Fruit fly (Drosophila melanogaster) whole organism, embryonic: ENCODE results near the gene CG42579.

Experiments
- Atf6 ChIP-seq: fragments of 200-800 bp; sonication (Bioruptor generic); IDR thresholded peaks from 2 replicates; pipeline ENCODE4 v1.3.6; 2022; ENCODE audit warnings: missing biosample characterization, missing genetic modification characterization
- B-H2 ChIP-seq: fragments of 200-800 bp; sonication (Bioruptor generic); optimal IDR thresholded peaks from 2 replicates; lab custom pipeline; 2018; ENCODE audit warnings: missing biosample characterization, mild to moderate bottlenecking, missing genetic modification characterization
- CG11695 ChIP-seq: fragments of 200-800 bp; sonication (Bioruptor generic); IDR thresholded peaks from 3 replicates; pipeline ENCODE4 v1.3.6; 2022; ENCODE audit warnings: missing biosample characterization, missing genetic modification characterization
- CG12391 ChIP-seq: fragments of 200-800 bp; sonication (Bioruptor generic); optimal IDR thresholded peaks from 3 replicates; lab custom pipeline; 2018; ENCODE audit warnings: missing biosample characterization, mild to moderate bottlenecking, missing genetic modification characterization, moderate library complexity
- CG12744 ChIP-seq: fragments of 200-800 bp; sonication (Bioruptor generic); optimal IDR thresholded peaks from 2 replicates; lab custom pipeline; 2016; ENCODE audit warnings: missing biosample characterization, missing genetic modification characterization
- CG13624 ChIP-seq: fragments of 200-800 bp; sonication (Bioruptor generic); optimal IDR thresholded peaks from 2 replicates; lab custom pipeline; 2016; ENCODE audit warnings: missing biosample characterization, missing genetic modification characterization
- CG14710 ChIP-seq: fragments of 200-800 bp; sonication (Bioruptor generic); optimal IDR thresholded peaks from 3 replicates; lab custom pipeline; 2019; ENCODE audit warnings: missing biosample characterization, mild to moderate bottlenecking, missing genetic modification characterization, moderate library complexity
- CG15514 ChIP-seq: fragments of 200-800 bp; sonication (Bioruptor generic); optimal IDR thresholded peaks from 3 replicates; lab custom pipeline; 2017; ENCODE audit warnings: missing biosample characterization, missing genetic modification characterization, mild to moderate bottlenecking, moderate library complexity, missing genetic modification reagents
- CG1602 ChIP-seq: fragments of 200-800 bp; sonication (Bioruptor generic); optimal IDR thresholded peaks from 3 replicates; lab custom pipeline; 2016; ENCODE audit warnings: missing biosample characterization, missing genetic modification characterization
- CG18599 ChIP-seq: fragments of 200-800 bp; sonication (Bioruptor generic); optimal IDR thresholded peaks from 3 replicates; lab custom pipeline; 2017; ENCODE audit warnings: missing biosample characterization, missing genetic modification characterization, mild to moderate bottlenecking, moderate library complexity, missing genetic modification reagents
- CG18619 ChIP-seq: fragments of 200-800 bp; sonication (Bioruptor generic); optimal IDR thresholded peaks from 3 replicates; lab custom pipeline; 2017; ENCODE audit warnings: missing biosample characterization, mild to moderate bottlenecking, missing genetic modification characterization
- CG32532 ChIP-seq: fragments of 200-800 bp; sonication (Bioruptor generic); IDR thresholded peaks from 2 replicates; pipeline ENCODE4 v1.3.6; 2022; ENCODE audit warnings: missing biosample characterization, missing genetic modification characterization
- CG3847 ChIP-seq: fragments of 200-800 bp; sonication (Bioruptor generic); IDR thresholded peaks from 2 replicates; pipeline ENCODE4 v1.3.6; 2022; ENCODE audit warnings: missing biosample characterization, missing genetic modification characterization
- CG5245 ChIP-seq: fragments of 200-800 bp; sonication (Bioruptor generic); optimal IDR thresholded peaks from 3 replicates; lab custom pipeline; 2016; ENCODE audit warnings: missing biosample characterization, missing genetic modification characterization
- CG6689 ChIP-seq: fragments of 200-800 bp; sonication (Bioruptor generic); IDR thresholded peaks from 2 replicates; pipeline ENCODE4 v1.3.6; 2022; ENCODE audit warnings: missing biosample characterization, missing genetic modification characterization
- CG8290 ChIP-seq, 3 experiments: fragments of 200-800 bp; sonication (Bioruptor generic); optimal IDR thresholded peaks; 2 replicates each; lab custom pipeline; 2016 to 2019; ENCODE audit warnings: missing biosample characterization in 3 of 3, missing genetic modification characterization in 3 of 3, mild to moderate bottlenecking in 2 of 3, moderate library complexity in 1 of 3
- CTCF ChIP-seq: fragments of 200-800 bp; sonication (Bioruptor generic); optimal IDR thresholded peaks from 2 replicates; lab custom pipeline; 2017; ENCODE audit warnings: missing biosample characterization, mild to moderate bottlenecking, missing genetic modification characterization, moderate library complexity
- Camta ChIP-seq: fragments of 200-800 bp; sonication (Bioruptor generic); optimal IDR thresholded peaks from 2 replicates; lab custom pipeline; 2016; ENCODE audit warnings: missing biosample characterization, missing genetic modification characterization
- CoRest ChIP-seq: fragments of 200-800 bp; sonication (Bioruptor generic); optimal IDR thresholded peaks from 3 replicates; lab custom pipeline; 2018; ENCODE audit warnings: missing biosample characterization, mild to moderate bottlenecking, missing genetic modification characterization, moderate library complexity
- Dbx ChIP-seq: fragments of 200-800 bp; sonication (Bioruptor generic); IDR thresholded peaks from 3 replicates; pipeline ENCODE4 v1.3.6; 2022; ENCODE audit warnings: missing biosample characterization, missing genetic modification characterization
- Dll ChIP-seq: fragments of 200-800 bp; sonication (Bioruptor generic); IDR thresholded peaks from 4 replicates; pipeline ENCODE4 v1.3.6; 2022; ENCODE audit warnings: missing biosample characterization, missing genetic modification characterization; ENCODE audit not compliant: partially characterized antibody
- Dp ChIP-seq: fragments of 200-800 bp; sonication (Bioruptor generic); optimal IDR thresholded peaks from 2 replicates; lab custom pipeline; 2018; ENCODE audit warnings: missing biosample characterization, mild to moderate bottlenecking, missing genetic modification characterization, moderate library complexity
- HHEX ChIP-seq: fragments of 200-800 bp; sonication (Bioruptor generic); optimal IDR thresholded peaks from 3 replicates; lab custom pipeline; 2017; ENCODE audit warnings: missing biosample characterization, mild to moderate bottlenecking, missing genetic modification characterization, missing genetic modification reagents
- Myb ChIP-seq: fragments of 200-800 bp; sonication (Bioruptor generic); optimal IDR thresholded peaks from 2 replicates; lab custom pipeline; 2016; ENCODE audit warnings: missing biosample characterization, missing genetic modification characterization
- Nf-YC ChIP-seq: fragments of 200-800 bp; optimal IDR thresholded peaks from 3 replicates; lab custom pipeline; 2019; ENCODE audit warnings: missing biosample characterization, mild to moderate bottlenecking, missing genetic modification characterization, moderate library complexity
- Pdp1 ChIP-seq, 2 experiments: fragments of 200-800 bp; sonication (Bioruptor generic); optimal IDR thresholded peaks; 3 replicates each; lab custom pipeline; 2016; ENCODE audit warnings: missing biosample characterization in 2 of 2, missing genetic modification characterization in 2 of 2, mild to moderate bottlenecking in 1 of 2, moderate library complexity in 1 of 2
- Sry-δ ChIP-seq: fragments of 200-800 bp; sonication (Bioruptor generic); optimal IDR thresholded peaks from 2 replicates; lab custom pipeline; 2016; ENCODE audit warnings: missing biosample characterization, missing genetic modification characterization
- ab ChIP-seq: fragments of 200-800 bp; sonication (Bioruptor generic); optimal IDR thresholded peaks from 2 replicates; lab custom pipeline; 2016; ENCODE audit warnings: missing biosample characterization, missing genetic modification characterization
- amos ChIP-seq: fragments of 200-800 bp; sonication (Bioruptor generic); IDR thresholded peaks from 2 replicates; pipeline ENCODE4 v1.3.6; 2022; ENCODE audit warnings: missing biosample characterization, missing genetic modification characterization; ENCODE audit not compliant: partially characterized antibody
- aop ChIP-seq: fragments of 200-800 bp; sonication (Bioruptor generic); IDR thresholded peaks from 2 replicates; pipeline ENCODE4 v1.3.6; 2022; ENCODE audit warnings: missing biosample characterization, missing genetic modification characterization
- ara ChIP-seq: fragments of 200-800 bp; sonication (Bioruptor generic); IDR thresholded peaks from 2 replicates; pipeline ENCODE4 v1.3.6; 2022; ENCODE audit warnings: missing biosample characterization, missing genetic modification characterization
- az2 ChIP-seq: fragments of 200-800 bp; sonication (Bioruptor generic); optimal IDR thresholded peaks from 3 replicates; lab custom pipeline; 2016; ENCODE audit warnings: missing biosample characterization, missing genetic modification characterization
- bab2 ChIP-seq: fragments of 200-800 bp; sonication (Bioruptor generic); optimal IDR thresholded peaks from 2 replicates; lab custom pipeline; 2016; ENCODE audit warnings: missing biosample characterization, missing genetic modification characterization
- bowl ChIP-seq: fragments of 200-800 bp; sonication (Bioruptor generic); IDR thresholded peaks from 2 replicates; pipeline ENCODE4 v1.3.6; 2022; ENCODE audit warnings: missing biosample characterization, missing genetic modification characterization
- caup ChIP-seq: fragments of 200-800 bp; sonication (Bioruptor generic); optimal IDR thresholded peaks from 3 replicates; lab custom pipeline; 2017; ENCODE audit warnings: missing biosample characterization, mild to moderate bottlenecking, missing genetic modification characterization, moderate library complexity; ENCODE audit not compliant: severe bottlenecking
- cwo ChIP-seq: fragments of 200-800 bp; sonication (Bioruptor generic); optimal IDR thresholded peaks from 3 replicates; lab custom pipeline; 2017; ENCODE audit warnings: missing biosample characterization, missing genetic modification characterization, mild to moderate bottlenecking, moderate library complexity, missing genetic modification reagents
- esg ChIP-seq: fragments of 200-800 bp; sonication (Bioruptor generic); conservative IDR thresholded peaks from 2 replicates; pipeline ENCODE4 v1.3.6; 2022; ENCODE audit warnings: missing biosample characterization, missing genetic modification characterization
- exex ChIP-seq: fragments of 200-800 bp; sonication (Bioruptor generic); optimal IDR thresholded peaks from 4 replicates; lab custom pipeline; 2018; ENCODE audit warnings: missing biosample characterization, mild to moderate bottlenecking, missing genetic modification characterization, moderate library complexity
- ham ChIP-seq: fragments of 200-800 bp; sonication (Bioruptor generic); IDR thresholded peaks from 2 replicates; pipeline ENCODE4 v1.3.6; 2022; ENCODE audit warnings: missing biosample characterization, missing genetic modification characterization
- mirr ChIP-seq: fragments of 200-800 bp; sonication (Bioruptor generic); optimal IDR thresholded peaks from 3 replicates; lab custom pipeline; 2018; ENCODE audit warnings: missing biosample characterization, mild to moderate bottlenecking, missing genetic modification characterization
- nau ChIP-seq: fragments of 200-800 bp; sonication (Bioruptor generic); optimal IDR thresholded peaks from 3 replicates; lab custom pipeline; 2017; ENCODE audit warnings: missing biosample characterization, mild to moderate bottlenecking, missing genetic modification characterization, missing genetic modification reagents
- peb ChIP-seq: fragments of 200-800 bp; sonication (Bioruptor generic); IDR thresholded peaks from 2 replicates; pipeline ENCODE4 v1.3.6; 2022; ENCODE audit warnings: missing biosample characterization, missing genetic modification characterization
- pita ChIP-seq: fragments of 200-800 bp; sonication (Bioruptor generic); optimal IDR thresholded peaks from 2 replicates; lab custom pipeline; 2017; ENCODE audit warnings: missing biosample characterization, mild to moderate bottlenecking, missing genetic modification characterization
- schlank ChIP-seq: fragments of 200-800 bp; sonication (Bioruptor generic); optimal IDR thresholded peaks from 2 replicates; lab custom pipeline; 2018; ENCODE audit warnings: missing biosample characterization, mild to moderate bottlenecking, missing genetic modification characterization
- scrt ChIP-seq: fragments of 200-800 bp; sonication (Bioruptor generic); optimal IDR thresholded peaks from 2 replicates; lab custom pipeline; 2018; ENCODE audit warnings: missing biosample characterization, mild to moderate bottlenecking, missing genetic modification characterization, moderate library complexity
- shn ChIP-seq: fragments of 200-800 bp; sonication (Bioruptor generic); optimal IDR thresholded peaks from 3 replicates; lab custom pipeline; 2016; ENCODE audit warnings: missing biosample characterization, missing genetic modification characterization
- so ChIP-seq: fragments of 200-800 bp; sonication (Bioruptor generic); IDR thresholded peaks from 3 replicates; pipeline ENCODE4 v1.3.6; 2022; ENCODE audit warnings: missing biosample characterization, missing genetic modification characterization
- ssp ChIP-seq: fragments of 200-800 bp; sonication (Bioruptor generic); IDR thresholded peaks from 2 replicates; pipeline ENCODE4 v1.3.6; 2022; ENCODE audit warnings: missing biosample characterization, missing genetic modification characterization
- sug ChIP-seq: fragments of 200-800 bp; optimal IDR thresholded peaks from 2 replicates; lab custom pipeline; 2019; ENCODE audit warnings: missing biosample characterization, mild to moderate bottlenecking, missing genetic modification characterization, moderate library complexity
- trem ChIP-seq: fragments of 200-800 bp; optimal IDR thresholded peaks from 3 replicates; lab custom pipeline; 2019; ENCODE audit warnings: missing biosample characterization, mild to moderate bottlenecking, missing genetic modification characterization, moderate library complexity

Gene CG42579

dm6 chrX:20511382-20511853, 16.0 kb upstream of the CG42579 start, which contains the start of gene CG1812 (continued):
- TF ChIP-seq bab2 (GFP tag; lab: Kevin White, UChicago) (peak; percentile 29), Myb (peak; percentile 30), Pdp1 (GFP tag; optimal IDR thresholded peaks at IDR 0.05; lab: Kevin White, UChicago) (peak in 1 of 2 experiments; percentile 20), Atf6 (GFP tag; lab: Robert Waterston, UW) (peak; percentile 72), az2 (GFP tag; lab: Kevin White, UChicago) (peak; percentile 9), CG15514 (GFP tag; lab: Kevin White, UChicago) (peak; percentile 60), shn (peak; percentile 60), nau (GFP tag; lab: Kevin White, UChicago) (peak; percentile 20), so (GFP tag; lab: Robert Waterston, UW) (peak; percentile 67; the same call in 1 of the 3 replicates), CG13624 (GFP tag; lab: Kevin White, UChicago) (peak; percentile 15), Camta (GFP tag; lab: Kevin White, UChicago) (no peak), CoRest (tag; lab: Kevin White, UChicago) (peak; percentile 35), trem (tag; lab: Kevin White, UChicago) (peak; percentile 25), CG5245 (GFP tag; lab: Kevin White, UChicago) (no peak), CG18599 (GFP tag; lab: Kevin White, UChicago) (peak; percentile 60), Dbx (GFP tag; lab: Robert Waterston, UW) (0 out of 3 replicates have a peak, but pooled peaks have one; percentile 10), CG18619 (GFP tag; lab: Kevin White, UChicago) (peak; percentile 1), Nf-YC (tag; lab: Kevin White, UChicago) (peak; percentile 18), CG12744 (GFP tag; lab: Kevin White, UChicago) (no peak), Dp (GFP tag; lab: Kevin White, UChicago) (peak; percentile 36), ab (GFP tag; lab: Kevin White, UChicago) (no peak), ham (no peak), B-H2 (GFP tag; lab: Kevin White, UChicago) (no peak), schlank (tag; lab: Kevin White, UChicago) (peak; percentile 17), sug (tag; lab: Kevin White, UChicago) (peak; percentile 56), CG11695 (GFP tag; lab: Robert Waterston, UW) (peak; percentile 74; the same call in 2 of the 3 replicates), scrt (GFP tag; lab: Kevin White, UChicago) (no peak), CG8290 (GFP tag; optimal IDR thresholded peaks at IDR 0.05; lab: Kevin White, UChicago) (no peak), CG8290 (tag; optimal IDR thresholded peaks at IDR 0.05; lab: Kevin White, UChicago) (peak in 1 of 2 experiments; percentile 66), ssp (GFP tag; lab: Robert Waterston, UW) (0 out of 2 replicates have a peak, but pooled peaks have one; percentile 16), peb (GFP tag; lab: Robert Waterston, UW) (peak; percentile 46; the same call in 1 of the 2 replicates), caup (GFP tag; lab: Kevin White, UChicago) (peak; percentile 35), bowl (no peak), CTCF (GFP tag; lab: Kevin White, UChicago) (no peak), ara (GFP tag; lab: Robert Waterston, UW) (peak; percentile 68), Sry-δ (peak; percentile 36), Dll (GFP tag; lab: Robert Waterston, UW) (no peak), CG3847 (GFP tag; lab: Robert Waterston, UW) (peak; percentile 42), cwo (GFP tag; lab: Kevin White, UChicago) (no peak), CG1602 (GFP tag; lab: Kevin White, UChicago) (no peak), CG14710 (tag; lab: Kevin White, UChicago) (peak; percentile 8), CG6689 (GFP tag; lab: Robert Waterston, UW) (peak; percentile 50), amos (GFP tag; lab: Robert Waterston, UW) (0 out of 2 replicates have a peak, but pooled peaks have one; percentile 7), esg (GFP tag; lab: Robert Waterston, UW) (peak; percentile 29; the same call in 1 of the 2 replicates), CG32532 (peak; percentile 65), mirr (peak; percentile 4), HHEX (peak; percentile 28), aop (GFP tag; lab: Robert Waterston, UW) (no peak), pita (GFP tag; lab: Kevin White, UChicago) (no peak), exex (tag; lab: Kevin White, UChicago) (peak; percentile 9), CG12391 (tag; lab: Kevin White, UChicago) (peak; percentile 40)
